Worm (Caenorhabditis elegans) whole organism, L1 larva: ENCODE data around the gene C49C3.20.

Experiments
- C04F5.9 ChIP-seq: sonication (generic microtip); optimal IDR thresholded peaks from 2 replicates; lab custom pipeline; 2016; ENCODE audit warnings: missing genetic modification characterization, missing compliant biosample characterization
- Y116A8C.19 ChIP-seq: sonication (generic microtip); optimal IDR thresholded peaks from 2 replicates; lab custom pipeline; 2016; ENCODE audit warnings: missing compliant biosample characterization, missing genetic modification characterization, borderline replicate concordance
- aly-2 ChIP-seq: fragments of 150-350 bp; optimal IDR thresholded peaks from 2 replicates; lab custom pipeline; 2014; ENCODE audit warnings: missing biosample characterization, missing genetic modification characterization
- ama-1 ChIP-seq: fragments of 150-350 bp; optimal IDR thresholded peaks from 2 replicates; lab custom pipeline; 2014
- ceh-63 ChIP-seq: fragments of 200-800 bp; sonication (Bioruptor generic); optimal IDR thresholded peaks from 2 replicates; lab custom pipeline; 2018; ENCODE audit warnings: mild to moderate bottlenecking, missing genetic modification characterization, missing compliant biosample characterization
- ceh-88 ChIP-seq: fragments of 200-800 bp; sonication (Bioruptor generic); IDR thresholded peaks from 2 replicates; pipeline ENCODE4 v1.3.6; 2022; ENCODE audit warnings: missing genetic modification characterization, missing compliant biosample characterization
- ces-1 ChIP-seq: fragments of 150-350 bp; optimal IDR thresholded peaks from 2 replicates; lab custom pipeline; 2014; ENCODE audit warnings: missing biosample characterization, missing genetic modification reagents, missing genetic modification characterization
- dpl-1 ChIP-seq, 3 experiments: fragments of 150-350 bp in 2 of 3; sonication (generic microtip) in 1 of 3; optimal IDR thresholded peaks; 2 replicates each; lab custom pipeline; 2014 to 2017; ENCODE audit warnings: missing biosample characterization in 3 of 3, missing genetic modification characterization in 3 of 3, missing genetic modification reagents in 3 of 3
- efl-1 ChIP-seq, 4 experiments: fragments of 150-350 bp; optimal IDR thresholded peaks in 3 of 4; peaks in 1 of 4; 1 replicate in 1 of 4; 2 replicates in 3 of 4; lab custom pipeline; 2014; ENCODE audit warnings: missing biosample characterization in 2 of 4, missing genetic modification characterization in 2 of 4, missing genetic modification reagents in 2 of 4
- elt-3 ChIP-seq, 6 experiments: fragments of 150-350 bp in 1 of 6; sonication (generic microtip); optimal IDR thresholded peaks; 2 replicates each; lab custom pipeline; 2017 to 2018; ENCODE audit warnings: missing biosample characterization in 6 of 6, missing genetic modification characterization in 6 of 6, inconsistent platforms in 1 of 6
- fkh-10 ChIP-seq: sonication (generic microtip); optimal IDR thresholded peaks from 2 replicates; lab custom pipeline; 2017; ENCODE audit warnings: missing biosample characterization, missing genetic modification reagents, missing genetic modification characterization
- fkh-8 ChIP-seq: sonication (generic microtip); optimal IDR thresholded peaks from 2 replicates; lab custom pipeline; 2016; ENCODE audit warnings: mild to moderate bottlenecking, missing genetic modification characterization, missing compliant biosample characterization
- grh-1 ChIP-seq: fragments of 200-800 bp; sonication (Bioruptor generic); IDR thresholded peaks from 2 replicates; pipeline ENCODE4 v1.3.6; 2022; ENCODE audit warnings: missing genetic modification reagents, missing genetic modification characterization, missing compliant biosample characterization
- hlh-17 ChIP-seq: fragments of 200-800 bp; sonication (Bioruptor generic); optimal IDR thresholded peaks from 2 replicates; lab custom pipeline; 2018; ENCODE audit warnings: missing genetic modification characterization, mild to moderate bottlenecking, missing compliant biosample characterization, moderate library complexity, borderline replicate concordance
- lin-35 ChIP-seq, 2 experiments: fragments of 150-350 bp; optimal IDR thresholded peaks; 2 replicates each; lab custom pipeline; 2014; ENCODE audit warnings: missing biosample characterization in 2 of 2, missing genetic modification characterization in 2 of 2, missing genetic modification reagents in 2 of 2
- lsy-2 ChIP-seq, 2 experiments: fragments of 150-350 bp; optimal IDR thresholded peaks; 2 replicates each; lab custom pipeline; 2014; ENCODE audit warnings: missing biosample characterization in 2 of 2, missing genetic modification characterization in 2 of 2
- mab-9 ChIP-seq: fragments of 200-800 bp; sonication (Bioruptor generic); IDR thresholded peaks from 2 replicates; pipeline ENCODE4 v1.3.6; 2022; ENCODE audit warnings: missing genetic modification reagents, missing genetic modification characterization, missing compliant biosample characterization
- mdl-1 ChIP-seq, 2 experiments: fragments of 150-350 bp; optimal IDR thresholded peaks; 2 replicates each; lab custom pipeline; 2014 to 2017; ENCODE audit warnings: missing biosample characterization in 2 of 2, missing genetic modification characterization in 2 of 2, inconsistent platforms in 1 of 2
- mep-1 ChIP-seq: fragments of 150-350 bp; optimal IDR thresholded peaks from 2 replicates; lab custom pipeline; 2014; ENCODE audit warnings: missing biosample characterization, missing genetic modification characterization
- nhr-11 ChIP-seq: fragments of 150-350 bp; optimal IDR thresholded peaks from 2 replicates; lab custom pipeline; 2014; ENCODE audit warnings: missing biosample characterization, missing genetic modification characterization
- nhr-28 ChIP-seq: fragments of 150-350 bp; optimal IDR thresholded peaks from 2 replicates; lab custom pipeline; 2014; ENCODE audit warnings: missing biosample characterization, missing genetic modification characterization
- nhr-85 ChIP-seq: sonication (generic microtip); peaks from one replicate; lab custom pipeline; 2016; ENCODE audit warnings: missing genetic modification characterization, inconsistent platforms, missing compliant biosample characterization
- pqm-1 ChIP-seq: sonication (generic microtip); optimal IDR thresholded peaks from 3 replicates; lab custom pipeline; 2017; ENCODE audit warnings: missing biosample characterization, missing genetic modification characterization
- rnt-1 ChIP-seq: sonication (generic microtip); optimal IDR thresholded peaks from 2 replicates; lab custom pipeline; 2016; ENCODE audit warnings: mild to moderate bottlenecking, missing genetic modification characterization, moderate library complexity, missing compliant biosample characterization
- skn-1 ChIP-seq: fragments of 150-350 bp; optimal IDR thresholded peaks from 2 replicates; lab custom pipeline; 2014; ENCODE audit warnings: missing biosample characterization, missing genetic modification characterization
- tbx-2 ChIP-seq: sonication (generic microtip); optimal IDR thresholded peaks from 2 replicates; lab custom pipeline; 2016; ENCODE audit warnings: missing genetic modification characterization, missing compliant biosample characterization
- tlp-1 ChIP-seq: fragments of 150-350 bp; optimal IDR thresholded peaks from 2 replicates; lab custom pipeline; 2014; ENCODE audit warnings: missing biosample characterization, missing genetic modification characterization
- unc-30 ChIP-seq: sonication (generic microtip); optimal IDR thresholded peaks from 2 replicates; lab custom pipeline; 2017; ENCODE audit warnings: missing biosample characterization, missing genetic modification characterization

C49C3.20 gene

ce11 chrIV:17281060-17282021, 35.0 kb downstream of the C49C3.20 start (continued):
- TF ChIP-seq hlh-17 (no peak), mdl-1 (tag; optimal IDR thresholded peaks at IDR 0.05; lab: Kevin White, UChicago) (no peak), ceh-88 (GFP tag; lab: Robert Waterston, UW) (peak; percentile 21; the same call in 1 of the 2 replicates), tbx-2 (tag; lab: Kevin White, UChicago) (peak; percentile 25), tlp-1 (tag; lab: Kevin White, UChicago) (no peak), elt-3 (tag; optimal IDR thresholded peaks at IDR 0.05; lab: Kevin White, UChicago) (peak in 1 of 6 experiments; percentile 44), ces-1 (no peak), C04F5.9 (tag; lab: Kevin White, UChicago) (no peak), nhr-28 (tag; lab: Kevin White, UChicago) (no peak), rnt-1 (peak; percentile 2), skn-1 (tag; lab: Kevin White, UChicago) (peak; percentile 76), efl-1 (optimal IDR thresholded peaks at IDR 0.05; lab: Kevin White, UChicago) (peak in 1 of 2 experiments; percentile 16), efl-1 (GFP tag; optimal IDR thresholded peaks at IDR 0.05 in 1 of 2; lab: Kevin White, UChicago) (peak; percentile 21 to 92), fkh-10 (GFP tag; lab: Kevin White, UChicago) (no peak)

ce11 chrIV:17280441-17280939, 35.8 kb downstream of the C49C3.20 start:
- TF ChIP-seq nhr-85 (tag; lab: Kevin White, UChicago) (peak; percentile 86), fkh-8 (peak; percentile 9), lin-35 (GFP tag; optimal IDR thresholded peaks at IDR 0.05; lab: Kevin White, UChicago) (peak in 1 of 2 experiments; percentile 0), rnt-1 (peak; percentile 16), Y116A8C.19 (tag; lab: Kevin White, UChicago) (no peak), lsy-2 (tag; optimal IDR thresholded peaks at IDR 0.05; lab: Kevin White, UChicago) (peak in 1 of 2 experiments; percentile 11), grh-1 (GFP tag; lab: Robert Waterston, UW) (no peak), unc-30 (tag; lab: Kevin White, UChicago) (no peak), efl-1 (optimal IDR thresholded peaks at IDR 0.05; lab: Kevin White, UChicago) (no peak), efl-1 (GFP tag; optimal IDR thresholded peaks at IDR 0.05 in 1 of 2; lab: Kevin White, UChicago) (peak in 1 of 2 experiments; percentile 66)

- TF ChIP-seq efl-1 (optimal IDR thresholded peaks at IDR 0.05; lab: Kevin White, UChicago) (no peak), efl-1 (GFP tag; optimal IDR thresholded peaks at IDR 0.05 in 1 of 2; lab: Kevin White, UChicago) (peak in 1 of 2 experiments; percentile 73), nhr-11 (tag; lab: Kevin White, UChicago) (no peak), skn-1 (tag; lab: Kevin White, UChicago) (peak; percentile 35), pqm-1 (tag; lab: Kevin White, UChicago) (no peak), nhr-85 (tag; lab: Kevin White, UChicago) (peak; percentile 38), mep-1 (tag; lab: Kevin White, UChicago) (peak; percentile 17), fkh-8 (peak; percentile 1), ama-1 (peak; percentile 68), aly-2 (tag; lab: Kevin White, UChicago) (peak; percentile 47)
Observed at ce11 chrIV:17279592-17280440, 36.5 kb downstream of the C49C3.20 start.

ce11 chrIV:17278861-17279591, 37.3 kb downstream of the C49C3.20 start, which contains the start of gene hsp-1:
hsp-1 (plus strand) TSS chrIV:17278959.
- TF ChIP-seq dpl-1 (GFP tag; optimal IDR thresholded peaks at IDR 0.05; lab: Kevin White, UChicago) (no peak), mab-9 (peak; percentile 50; the same call in 1 of the 2 replicates), ceh-63 (GFP tag; lab: Kevin White, UChicago) (peak; percentile 71), ama-1 (peak; percentile 46), skn-1 (tag; lab: Kevin White, UChicago) (peak; percentile 17)
